Fruit fly (Drosophila melanogaster) whole organism, prepupa: ENCODE measurements around the gene CG13047.

Experiments used
- CG10631 ChIP-seq: fragments of 200-800 bp; sonication (Bioruptor generic); optimal IDR thresholded peaks from 2 replicates; lab custom pipeline; 2016; ENCODE audit warnings: missing biosample characterization, missing genetic modification characterization
- CG11294 ChIP-seq: fragments of 200-800 bp; sonication (Bioruptor generic); IDR thresholded peaks from 2 replicates; pipeline ENCODE4 v1.3.6; 2022; ENCODE audit warnings: missing biosample characterization, missing genetic modification characterization
- CG11762 ChIP-seq: fragments of 200-800 bp; sonication (Bioruptor generic); optimal IDR thresholded peaks from 3 replicates; lab custom pipeline; 2016; ENCODE audit warnings: missing biosample characterization, missing genetic modification characterization; ENCODE audit not compliant: insufficient read depth
- CG15336 ChIP-seq: fragments of 200-800 bp; sonication (Bioruptor generic); IDR thresholded peaks from 2 replicates; pipeline ENCODE4 v1.3.6; 2022; ENCODE audit warnings: missing biosample characterization, missing genetic modification characterization
- CG1621 ChIP-seq: fragments of 200-800 bp; sonication (Bioruptor generic); optimal IDR thresholded peaks from 3 replicates; lab custom pipeline; 2018; ENCODE audit warnings: missing biosample characterization, mild to moderate bottlenecking, missing genetic modification characterization
- CG16779 ChIP-seq: fragments of 200-800 bp; sonication (Bioruptor generic); optimal IDR thresholded peaks from 3 replicates; lab custom pipeline; 2017; ENCODE audit warnings: missing biosample characterization, mild to moderate bottlenecking, missing genetic modification characterization
- CG31627 ChIP-seq: fragments of 200-800 bp; sonication (Bioruptor generic); optimal IDR thresholded peaks from 3 replicates; lab custom pipeline; 2016; ENCODE audit warnings: missing biosample characterization, missing genetic modification characterization
- CG3919 ChIP-seq: fragments of 200-800 bp; sonication (Bioruptor generic); optimal IDR thresholded peaks from 3 replicates; lab custom pipeline; 2016; ENCODE audit warnings: missing biosample characterization, missing genetic modification characterization
- CG4318 ChIP-seq: fragments of 200-800 bp; sonication (Bioruptor generic); optimal IDR thresholded peaks from 3 replicates; lab custom pipeline; 2017; ENCODE audit warnings: missing biosample characterization, mild to moderate bottlenecking, missing genetic modification characterization
- CG6163 ChIP-seq: fragments of 200-800 bp; sonication (Bioruptor generic); IDR thresholded peaks from 3 replicates; pipeline ENCODE4 v1.3.6; 2022; ENCODE audit warnings: missing biosample characterization, missing genetic modification characterization
- CG6276 ChIP-seq: fragments of 200-800 bp; sonication (Bioruptor generic); optimal IDR thresholded peaks from 2 replicates; lab custom pipeline; 2017; ENCODE audit warnings: missing biosample characterization, mild to moderate bottlenecking, missing genetic modification characterization
- CG6792 ChIP-seq: fragments of 200-800 bp; sonication (Bioruptor generic); optimal IDR thresholded peaks from 3 replicates; lab custom pipeline; 2016; ENCODE audit warnings: missing biosample characterization, missing genetic modification characterization
- CG7368 ChIP-seq: fragments of 200-800 bp; sonication (Bioruptor generic); optimal IDR thresholded peaks from 3 replicates; lab custom pipeline; 2016; ENCODE audit warnings: missing biosample characterization, missing genetic modification characterization
- CG8632 ChIP-seq: fragments of 200-800 bp; sonication (Bioruptor generic); optimal IDR thresholded peaks from 3 replicates; lab custom pipeline; 2016; ENCODE audit warnings: missing biosample characterization, missing genetic modification characterization
- CG9139 ChIP-seq: fragments of 200-800 bp; sonication (Bioruptor generic); optimal IDR thresholded peaks from 3 replicates; lab custom pipeline; 2017; ENCODE audit warnings: missing biosample characterization, mild to moderate bottlenecking, missing genetic modification characterization
- Eip75B ChIP-seq: fragments of 200-800 bp; sonication (Bioruptor generic); optimal IDR thresholded peaks from 3 replicates; lab custom pipeline; 2016; ENCODE audit warnings: missing biosample characterization, missing genetic modification characterization
- Eip78C ChIP-seq: fragments of 200-800 bp; sonication (Bioruptor generic); peaks from one replicate; lab custom pipeline; 2016; ENCODE audit warnings: missing biosample characterization, missing genetic modification characterization
- Ets21C ChIP-seq: fragments of 200-800 bp; sonication (Bioruptor generic); optimal IDR thresholded peaks from 3 replicates; lab custom pipeline; 2016; ENCODE audit warnings: missing biosample characterization, missing genetic modification characterization
- Ets96B ChIP-seq: fragments of 200-800 bp; optimal IDR thresholded peaks from 2 replicates; lab custom pipeline; 2019; ENCODE audit warnings: missing biosample characterization, mild to moderate bottlenecking, missing genetic modification characterization, moderate library complexity
- Hr38 ChIP-seq: sonication (Bioruptor generic); optimal IDR thresholded peaks from 2 replicates; lab custom pipeline; 2016; ENCODE audit warnings: missing biosample characterization, missing genetic modification characterization
- Hr39 ChIP-seq: fragments of 200-800 bp; sonication (Bioruptor generic); optimal IDR thresholded peaks from 2 replicates; lab custom pipeline; 2016; ENCODE audit warnings: missing biosample characterization, missing genetic modification characterization
- Hr4 ChIP-seq: fragments of 200-800 bp; sonication (Bioruptor generic); optimal IDR thresholded peaks from 3 replicates; lab custom pipeline; 2016; ENCODE audit warnings: missing biosample characterization, missing genetic modification characterization
- Met ChIP-seq: fragments of 200-800 bp; sonication (Bioruptor generic); optimal IDR thresholded peaks from 3 replicates; lab custom pipeline; 2016; ENCODE audit warnings: missing biosample characterization, missing genetic modification characterization
- OdsH ChIP-seq: fragments of 200-800 bp; sonication (Bioruptor generic); optimal IDR thresholded peaks from 3 replicates; lab custom pipeline; 2016; ENCODE audit warnings: missing biosample characterization, missing genetic modification characterization
- Sox14 ChIP-seq: fragments of 200-800 bp; sonication (Bioruptor generic); optimal IDR thresholded peaks from 3 replicates; lab custom pipeline; 2016; ENCODE audit warnings: missing biosample characterization, missing genetic modification characterization
- achi ChIP-seq: fragments of 200-800 bp; sonication (Bioruptor generic); optimal IDR thresholded peaks from 3 replicates; lab custom pipeline; 2016; ENCODE audit warnings: missing biosample characterization, missing genetic modification characterization
- acj6 ChIP-seq: fragments of 200-800 bp; sonication (Bioruptor generic); optimal IDR thresholded peaks from 3 replicates; lab custom pipeline; 2016; ENCODE audit warnings: missing biosample characterization, missing genetic modification characterization
- dac ChIP-seq: fragments of 200-800 bp; sonication (Bioruptor generic); optimal IDR thresholded peaks from 2 replicates; lab custom pipeline; 2017; ENCODE audit warnings: missing biosample characterization, mild to moderate bottlenecking, missing genetic modification characterization
- dsx ChIP-seq: fragments of 200-800 bp; optimal IDR thresholded peaks from 3 replicates; lab custom pipeline; 2019; ENCODE audit warnings: missing biosample characterization, mild to moderate bottlenecking, missing genetic modification characterization, moderate library complexity; ENCODE audit not compliant: poor library complexity, severe bottlenecking
- eg ChIP-seq: fragments of 200-800 bp; sonication (Bioruptor generic); IDR thresholded peaks from 3 replicates; pipeline ENCODE4 v1.3.6; 2022; ENCODE audit warnings: missing biosample characterization, missing genetic modification characterization
- fd59A ChIP-seq: fragments of 200-800 bp; sonication (Bioruptor generic); optimal IDR thresholded peaks from 2 replicates; lab custom pipeline; 2017; ENCODE audit warnings: missing biosample characterization, mild to moderate bottlenecking, missing genetic modification characterization, missing genetic modification reagents
- fd85E ChIP-seq: fragments of 200-800 bp; sonication (Bioruptor generic); optimal IDR thresholded peaks from 3 replicates; lab custom pipeline; 2016; ENCODE audit warnings: missing biosample characterization, missing genetic modification characterization
- fkh ChIP-seq: fragments of 200-800 bp; sonication (Bioruptor generic); optimal IDR thresholded peaks from 3 replicates; lab custom pipeline; 2017; ENCODE audit warnings: missing biosample characterization, mild to moderate bottlenecking, missing genetic modification characterization, moderate library complexity
- lz ChIP-seq: fragments of 200-800 bp; sonication (Bioruptor generic); optimal IDR thresholded peaks from 3 replicates; lab custom pipeline; 2016; ENCODE audit warnings: missing biosample characterization, missing genetic modification characterization
- pdm3 ChIP-seq: fragments of 200-800 bp; sonication (Bioruptor generic); optimal IDR thresholded peaks from 3 replicates; lab custom pipeline; 2016; ENCODE audit warnings: missing biosample characterization, missing genetic modification characterization
- spab ChIP-seq: fragments of 200-800 bp; sonication (Bioruptor generic); optimal IDR thresholded peaks from 2 replicates; lab custom pipeline; 2017; ENCODE audit warnings: missing biosample characterization, mild to moderate bottlenecking, missing genetic modification characterization, missing genetic modification reagents
- ss ChIP-seq, 2 experiments: fragments of 200-800 bp; sonication (Bioruptor generic); optimal IDR thresholded peaks; 2 replicates in 1 of 2; 3 replicates in 1 of 2; lab custom pipeline; 2017 to 2018; ENCODE audit warnings: mild to moderate bottlenecking in 2 of 2, missing biosample characterization in 2 of 2, missing genetic modification characterization in 2 of 2, moderate library complexity in 1 of 2
- topi ChIP-seq: fragments of 200-800 bp; sonication (Bioruptor generic); optimal IDR thresholded peaks from 3 replicates; lab custom pipeline; 2016; ENCODE audit warnings: missing biosample characterization, missing genetic modification characterization
- vri ChIP-seq: fragments of 200-800 bp; sonication (Bioruptor generic); optimal IDR thresholded peaks from 3 replicates; lab custom pipeline; 2016; ENCODE audit warnings: missing biosample characterization, mild to moderate bottlenecking, missing genetic modification characterization

Gene CG13047

DNA sequence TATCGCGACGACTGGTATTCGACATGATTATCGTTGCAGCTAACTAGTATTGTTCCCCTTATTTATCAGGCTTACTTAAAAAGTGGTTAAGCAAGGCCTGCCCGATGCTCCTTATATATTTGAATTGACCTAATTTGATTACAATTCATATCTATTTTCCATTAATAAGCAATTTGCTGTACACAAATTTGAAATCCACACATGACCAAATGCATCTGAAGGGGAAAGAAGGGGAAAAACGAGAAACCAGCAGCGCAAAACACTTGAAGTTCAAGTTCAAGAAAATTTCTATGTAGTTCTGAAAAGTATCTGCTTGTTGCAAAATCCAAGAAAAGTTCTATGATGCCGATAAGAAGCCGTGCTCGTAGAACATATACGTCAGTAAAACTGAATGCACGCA, 41.5 kb upstream of the CG13047 start, which contains the start of the genes CG13040 and CG13039:
Gene CG13040 (minus strand): TSS at position 101 of the 400 bp plus-strand sequence.
Gene CG13039 (minus strand): TSS at position 106 of the 400 bp plus-strand sequence.
- TF ChIP-seq CG1621 (no peak), OdsH (GFP tag; lab: Kevin White, UChicago) (no peak), dsx (GFP tag; lab: Kevin White, UChicago) (no peak), CG7368 (GFP tag; lab: Kevin White, UChicago) (no peak), CG8632 (no peak), CG6276 (GFP tag; lab: Kevin White, UChicago) (no peak), dac (GFP tag; lab: Kevin White, UChicago) (no peak), spab (GFP tag; lab: Kevin White, UChicago) (no peak), Sox14 (GFP tag; lab: Kevin White, UChicago) (no peak), CG16779 (tag; lab: Kevin White, UChicago) (no peak), CG3919 (GFP tag; lab: Kevin White, UChicago) (no peak), topi (GFP tag; lab: Kevin White, UChicago) (no peak)
- TF ChIP-seq, all 60 proteins: peak for 0

DNA sequence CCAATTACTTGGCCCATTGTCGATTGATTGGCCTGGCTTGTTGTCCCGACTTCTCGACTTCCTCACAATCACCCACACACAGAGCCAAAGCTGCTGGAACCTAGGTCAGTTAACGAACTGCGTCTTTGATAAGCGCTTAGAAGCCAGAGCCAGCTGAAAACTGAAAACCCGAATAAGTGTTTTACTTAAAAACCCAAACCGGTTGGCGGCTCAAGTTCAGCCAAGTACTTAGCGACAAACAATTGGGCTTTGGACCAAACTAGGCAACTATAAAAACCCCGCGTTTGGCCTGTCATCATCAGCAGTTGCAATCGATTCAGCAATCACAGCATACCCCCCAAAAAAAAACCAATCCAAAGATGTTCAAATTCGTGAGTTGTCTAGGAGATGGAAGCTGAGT, 38.2 kb upstream of the CG13047 start, which contains the start of gene CG13059:
Gene CG13059 (plus strand): TSS at position 301 of the 400 bp plus-strand sequence.
- TF ChIP-seq vri (no peak), CG6163 (GFP tag; lab: Robert Waterston, UW) (no peak), CG10631 (GFP tag; lab: Kevin White, UChicago) (no peak), CG3919 (GFP tag; lab: Kevin White, UChicago) (no peak), fd59A (GFP tag; lab: Kevin White, UChicago) (no peak), Met (GFP tag; lab: Kevin White, UChicago) (no peak), CG7368 (GFP tag; lab: Kevin White, UChicago) (no peak), dsx (GFP tag; lab: Kevin White, UChicago) (no peak), spab (GFP tag; lab: Kevin White, UChicago) (no peak), CG6792 (no peak), dac (GFP tag; lab: Kevin White, UChicago) (no peak), Eip75B (no peak), Hr38 (no peak), lz (GFP tag; lab: Kevin White, UChicago) (no peak), pdm3 (GFP tag; lab: Kevin White, UChicago) (no peak), Eip78C (GFP tag; lab: Kevin White, UChicago) (no peak), CG11762 (GFP tag; lab: Kevin White, UChicago) (no peak), CG4318 (no peak)
- TF ChIP-seq, all 60 proteins: peak for 0

DNA sequence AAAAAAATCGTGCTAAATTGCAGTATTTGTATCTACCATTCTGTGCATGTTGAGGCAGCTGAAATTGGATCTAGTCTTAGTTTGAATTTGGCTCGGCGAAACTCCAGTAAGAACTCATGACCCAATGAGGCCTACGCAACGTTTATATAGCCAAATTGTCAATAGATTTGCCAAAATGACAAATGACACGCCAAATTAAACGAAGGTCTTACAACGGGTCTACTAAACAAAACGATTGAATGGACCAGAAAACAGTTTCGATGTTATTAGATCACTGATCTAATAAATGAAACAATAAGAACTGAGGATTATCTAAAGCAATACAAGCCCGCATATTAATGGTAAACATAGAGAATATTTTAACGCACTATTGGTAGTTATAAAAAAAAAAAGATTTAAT, 36.0 kb upstream of the CG13047 start, which contains the start of gene CG42718:
Gene CG42718 (minus strand): TSS at position 101 of the 400 bp plus-strand sequence.
- TF ChIP-seq CG16779 (tag; lab: Kevin White, UChicago) (no peak), CG10631 (GFP tag; lab: Kevin White, UChicago) (no peak), Ets21C (no peak), ss (GFP tag; optimal IDR thresholded peaks at IDR 0.05; lab: Kevin White, UChicago) (no peak), Hr39 (GFP tag; lab: Kevin White, UChicago) (no peak), Ets96B (no peak), dsx (GFP tag; lab: Kevin White, UChicago) (no peak), CG6792 (no peak)
- TF ChIP-seq, all 60 proteins: peak for 0

DNA sequence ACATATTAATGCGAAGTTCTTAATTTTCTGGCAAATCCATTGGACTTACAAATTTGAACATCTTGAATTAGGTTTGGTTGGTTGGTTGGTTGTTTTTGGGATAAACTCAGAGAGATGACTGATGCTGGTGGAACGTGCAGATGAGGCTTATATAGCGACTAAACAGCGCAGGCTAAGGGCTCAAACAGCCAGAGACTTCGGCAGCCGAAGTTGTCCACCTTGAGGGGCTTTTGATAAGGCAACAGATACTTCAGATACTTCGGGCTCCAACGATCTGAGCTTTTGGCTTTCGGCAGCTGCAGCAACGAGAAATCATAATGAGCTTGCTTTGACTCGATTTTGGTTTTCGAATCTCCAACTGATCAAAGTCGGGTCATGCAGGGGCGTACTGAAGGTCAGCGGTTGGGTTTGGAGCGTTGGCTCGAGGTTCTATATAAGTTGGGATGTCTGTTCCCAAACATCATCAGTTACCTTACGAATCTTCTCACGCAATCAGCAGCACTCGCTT, 34.3 kb upstream of the CG13047 start, which contains the start of the genes CG13041 and CG13060:
Gene CG13041 (minus strand): TSS at position 128 of the 508 bp plus-strand sequence.
Gene CG13060 (plus strand): TSS at position 458 of the 508 bp plus-strand sequence.
- TF ChIP-seq eg (GFP tag; lab: Robert Waterston, UW) (no peak), CG11294 (no peak), dsx (GFP tag; lab: Kevin White, UChicago) (no peak)

DNA sequence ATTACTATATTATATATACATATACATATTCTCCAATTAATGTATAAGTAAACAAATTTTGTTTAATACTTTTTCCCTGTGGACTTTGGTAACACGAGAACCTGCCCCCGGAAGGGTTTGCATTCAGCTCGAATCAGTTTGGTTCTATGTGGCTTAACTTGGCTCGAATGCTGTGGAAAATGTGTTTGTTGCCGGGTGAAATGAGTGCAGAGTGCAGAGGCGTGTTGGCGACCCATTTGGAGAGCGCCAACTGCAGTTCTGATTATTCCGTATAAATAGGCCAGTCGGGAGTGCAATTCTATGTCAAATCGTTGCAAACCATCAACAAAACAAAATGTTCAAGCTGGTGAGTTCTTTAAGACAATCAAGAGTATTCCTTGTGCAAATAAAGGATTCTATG, 32.5 kb upstream of the CG13047 start, which contains the start of gene Nplp3:
Gene Nplp3 (plus strand): TSS at position 301 of the 400 bp plus-strand sequence.
- no peak for TF ChIP-seq CG9139 (GFP tag; lab: Kevin White, UChicago)
- TF ChIP-seq CG15336 (GFP tag; lab: Robert Waterston, UW), result no peak
- TF ChIP-seq achi (GFP tag; lab: Kevin White, UChicago), result no peak
- no peak for TF ChIP-seq fd85E (GFP tag; lab: Kevin White, UChicago)
- no peak for TF ChIP-seq CG6163 (GFP tag; lab: Robert Waterston, UW)
- no peak for TF ChIP-seq pdm3 (GFP tag; lab: Kevin White, UChicago)
- TF ChIP-seq CG16779 (tag; lab: Kevin White, UChicago), result no peak
- no peak for TF ChIP-seq fkh
- TF ChIP-seq acj6 (GFP tag; lab: Kevin White, UChicago), result no peak
- no peak for TF ChIP-seq Ets96B
- TF ChIP-seq Hr4 (GFP tag; lab: Kevin White, UChicago), result no peak
- no peak for TF ChIP-seq topi (GFP tag; lab: Kevin White, UChicago)
- no peak for TF ChIP-seq CG7368 (GFP tag; lab: Kevin White, UChicago)
- TF ChIP-seq dac (GFP tag; lab: Kevin White, UChicago), result no peak
- no peak for TF ChIP-seq CG31627 (GFP tag; lab: Kevin White, UChicago)
